Worm (Caenorhabditis elegans) whole organism, L3 larva: Measurements from ENCODE around the gene F13A7.11.
"Not testable (repeated sequence)": the region's sequence is repeated elsewhere in the genome, so short reads cannot be mapped to it uniquely, and the experiment has no call there.

Experiments
- R02D3.7 ChIP-seq: fragments of 150-350 bp; optimal IDR thresholded peaks from 2 replicates; lab custom pipeline; 2014; ENCODE audit warnings: missing biosample characterization, missing genetic modification characterization
- ZK546.5 ChIP-seq: sonication (generic microtip); optimal IDR thresholded peaks from 2 replicates; lab custom pipeline; 2017; ENCODE audit warnings: missing biosample characterization, missing genetic modification characterization
- aly-2 ChIP-seq: fragments of 150-350 bp; optimal IDR thresholded peaks from 2 replicates; lab custom pipeline; 2014; ENCODE audit warnings: missing biosample characterization, missing genetic modification characterization
- ama-1 ChIP-seq: fragments of 150-350 bp; optimal IDR thresholded peaks from 2 replicates; lab custom pipeline; 2018
- ceh-16 ChIP-seq: sonication (generic microtip); optimal IDR thresholded peaks from 2 replicates; lab custom pipeline; 2017; ENCODE audit warnings: missing biosample characterization, missing genetic modification characterization
- ceh-28 ChIP-seq: fragments of 150-350 bp; optimal IDR thresholded peaks from 2 replicates; lab custom pipeline; 2014; ENCODE audit warnings: missing biosample characterization, missing genetic modification reagents, missing genetic modification characterization
- ceh-82 ChIP-seq: fragments of 150-350 bp; optimal IDR thresholded peaks from 2 replicates; lab custom pipeline; 2014; ENCODE audit warnings: missing biosample characterization, missing genetic modification characterization
- ceh-9 ChIP-seq: sonication (generic microtip); optimal IDR thresholded peaks from 2 replicates; lab custom pipeline; 2018; ENCODE audit warnings: missing biosample characterization, missing genetic modification characterization
- egl-27 ChIP-seq: sonication (generic microtip); optimal IDR thresholded peaks from 4 replicates; lab custom pipeline; 2017; ENCODE audit warnings: missing biosample characterization, missing genetic modification reagents, missing genetic modification characterization
- elt-1 ChIP-seq: fragments of 150-350 bp; optimal IDR thresholded peaks from 2 replicates; lab custom pipeline; 2014; ENCODE audit warnings: missing biosample characterization, missing genetic modification characterization
- elt-2 ChIP-seq: sonication (generic microtip); optimal IDR thresholded peaks from 2 replicates; lab custom pipeline; 2016; ENCODE audit warnings: missing genetic modification reagents, mild to moderate bottlenecking, missing genetic modification characterization, missing compliant biosample characterization
- eor-1 ChIP-seq, 2 experiments: fragments of 150-350 bp; optimal IDR thresholded peaks; 2 replicates each; lab custom pipeline; 2014 to 2018; ENCODE audit warnings: missing biosample characterization in 2 of 2, missing genetic modification characterization in 2 of 2
- fkh-10 ChIP-seq: sonication (generic microtip); optimal IDR thresholded peaks from 2 replicates; lab custom pipeline; 2017; ENCODE audit warnings: missing biosample characterization, missing genetic modification reagents, missing genetic modification characterization
- fkh-2 ChIP-seq: fragments of 150-350 bp; optimal IDR thresholded peaks from 2 replicates; lab custom pipeline; 2014; ENCODE audit warnings: missing biosample characterization, missing genetic modification reagents, missing genetic modification characterization
- fos-1 ChIP-seq: fragments of 150-350 bp; optimal IDR thresholded peaks from 2 replicates; lab custom pipeline; 2014; ENCODE audit warnings: missing biosample characterization, missing genetic modification characterization
- hmg-11 ChIP-seq: sonication (generic microtip); optimal IDR thresholded peaks from 2 replicates; lab custom pipeline; 2016; ENCODE audit warnings: missing genetic modification characterization, missing compliant biosample characterization
- jun-1 ChIP-seq: fragments of 150-350 bp; optimal IDR thresholded peaks from 2 replicates; lab custom pipeline; 2014; ENCODE audit warnings: missing biosample characterization, missing genetic modification reagents, missing genetic modification characterization
- lin-15B ChIP-seq: fragments of 150-350 bp; optimal IDR thresholded peaks from 2 replicates; lab custom pipeline; 2014; ENCODE audit warnings: missing biosample characterization, missing genetic modification characterization
- lin-39 ChIP-seq: fragments of 150-350 bp; optimal IDR thresholded peaks from 2 replicates; lab custom pipeline; 2018; ENCODE audit warnings: missing biosample characterization, missing genetic modification reagents, missing genetic modification characterization
- lsy-12 ChIP-seq: sonication (generic microtip); optimal IDR thresholded peaks from 2 replicates; lab custom pipeline; 2016; ENCODE audit warnings: mild to moderate bottlenecking, missing genetic modification characterization, missing compliant biosample characterization
- mml-1 ChIP-seq: fragments of 150-350 bp; sonication (generic microtip); optimal IDR thresholded peaks from 3 replicates; lab custom pipeline; 2014; ENCODE audit warnings: missing biosample characterization, missing genetic modification characterization
- nfya-1 ChIP-seq: sonication (generic microtip); optimal IDR thresholded peaks from 2 replicates; lab custom pipeline; 2017; ENCODE audit warnings: missing genetic modification characterization, mild to moderate bottlenecking, missing compliant biosample characterization, antibody characterized with exemption, moderate library complexity; ENCODE audit not compliant: insufficient read depth
- nhr-11 ChIP-seq: fragments of 150-350 bp; optimal IDR thresholded peaks from 2 replicates; lab custom pipeline; 2014; ENCODE audit warnings: missing biosample characterization, missing genetic modification characterization
- nhr-12 ChIP-seq: fragments of 150-350 bp; optimal IDR thresholded peaks from 2 replicates; lab custom pipeline; 2014; ENCODE audit warnings: missing biosample characterization, missing genetic modification characterization
- nhr-237 ChIP-seq: fragments of 150-350 bp; optimal IDR thresholded peaks from 2 replicates; lab custom pipeline; 2014; ENCODE audit warnings: missing biosample characterization, missing genetic modification characterization
- nhr-25 ChIP-seq: sonication (generic microtip); optimal IDR thresholded peaks from 2 replicates; lab custom pipeline; 2017; ENCODE audit warnings: missing biosample characterization, missing genetic modification characterization
- nhr-28 ChIP-seq: fragments of 150-350 bp; optimal IDR thresholded peaks from 2 replicates; lab custom pipeline; 2014; ENCODE audit warnings: missing biosample characterization, missing genetic modification characterization
- nhr-67 ChIP-seq: fragments of 150-350 bp; optimal IDR thresholded peaks from 2 replicates; lab custom pipeline; 2014; ENCODE audit warnings: missing biosample characterization, missing genetic modification characterization
- nhr-77 ChIP-seq: fragments of 150-350 bp; optimal IDR thresholded peaks from 2 replicates; lab custom pipeline; 2014; ENCODE audit warnings: missing biosample characterization, missing genetic modification characterization
- pha-4 ChIP-seq: fragments of 150-350 bp; optimal IDR thresholded peaks from 2 replicates; lab custom pipeline; 2014; ENCODE audit warnings: missing biosample characterization, missing genetic modification reagents, missing genetic modification characterization
- pqm-1 ChIP-seq: fragments of 150-350 bp; optimal IDR thresholded peaks from 2 replicates; lab custom pipeline; 2017; ENCODE audit warnings: missing biosample characterization, missing genetic modification characterization, inconsistent platforms
- skn-1 ChIP-seq: fragments of 150-350 bp; optimal IDR thresholded peaks from 2 replicates; lab custom pipeline; 2014; ENCODE audit warnings: missing biosample characterization, missing genetic modification characterization
- snpc-4 ChIP-seq: fragments of 150-350 bp; optimal IDR thresholded peaks from 2 replicates; lab custom pipeline; 2014; ENCODE audit warnings: missing biosample characterization, missing genetic modification characterization
- tbx-2 ChIP-seq: sonication (generic microtip); optimal IDR thresholded peaks from 2 replicates; lab custom pipeline; 2016; ENCODE audit warnings: mild to moderate bottlenecking, missing genetic modification characterization, missing compliant biosample characterization
- unc-39 ChIP-seq: sonication (generic microtip); optimal IDR thresholded peaks from 4 replicates; lab custom pipeline; 2017; ENCODE audit warnings: missing biosample characterization, missing genetic modification characterization
- ztf-11 ChIP-seq: fragments of 150-350 bp; optimal IDR thresholded peaks from 2 replicates; lab custom pipeline; 2014; ENCODE audit warnings: missing biosample characterization, missing genetic modification characterization
- ztf-4 ChIP-seq: fragments of 150-350 bp; optimal IDR thresholded peaks from 2 replicates; lab custom pipeline; 2014; ENCODE audit warnings: missing biosample characterization, missing genetic modification characterization

Gene F13A7.11

ce11 chrV:16393728-16394127 is 1.4 kb downstream of the F13A7.11 start, which contains the start of gene srd-63:
TSS of gene srd-63 (minus strand) at chrV:16393828.
- TF ChIP-seq ama-1 (lab: Kevin White, UChicago) (no peak), fkh-2 (no peak), pha-4 (tag; lab: Kevin White, UChicago) (no peak), lsy-12 (tag; lab: Kevin White, UChicago) (no peak), nfya-1 (tag; lab: Kevin White, UChicago) (no peak), lin-39 (no peak), snpc-4 (tag; lab: Kevin White, UChicago) (no peak), nhr-77 (tag; lab: Kevin White, UChicago) (no peak)

DNA sequence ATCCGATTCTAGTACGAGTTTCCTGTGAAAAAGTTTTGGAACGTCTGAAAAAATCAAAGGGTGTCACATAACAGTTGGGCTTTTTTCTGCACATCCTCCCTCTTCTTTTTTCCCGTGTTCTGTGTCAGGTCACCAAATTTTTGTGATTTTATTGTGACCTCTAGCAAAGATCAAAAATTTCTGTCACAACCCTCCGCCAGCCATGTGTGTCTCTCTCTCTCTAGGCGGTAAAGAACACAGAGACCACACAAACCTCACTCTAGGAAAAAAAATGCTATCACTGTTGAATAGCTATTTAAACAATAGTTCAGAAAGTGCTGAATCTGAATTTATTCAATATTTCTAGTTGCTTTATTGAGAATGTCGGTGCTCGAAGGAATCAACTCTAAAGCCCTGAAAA is 4.4 kb downstream of the F13A7.11 start, which contains the start of gene gst-44:
Gene gst-44, plus strand, starts transcription at position 237 of the 400 bp plus-strand sequence.
- TF ChIP-seq elt-2 (tag; lab: Kevin White, UChicago) (peak; percentile 39), mml-1 (tag; lab: Kevin White, UChicago) (no peak), pqm-1 (peak; percentile 30), ztf-11 (tag; lab: Kevin White, UChicago) (no peak), fos-1 (tag; lab: Kevin White, UChicago) (no peak)
- TF ChIP-seq, all 47 proteins: peak for 2

- TF ChIP-seq nhr-11 (no peak), ztf-11 (tag; lab: Kevin White, UChicago) (no peak), fkh-10 (GFP tag; lab: Kevin White, UChicago) (no peak), snpc-4 (tag; lab: Kevin White, UChicago) (no peak), skn-1 (tag; lab: Kevin White, UChicago) (no peak), elt-1 (tag; lab: Kevin White, UChicago) (no peak), egl-27 (tag; lab: Kevin White, UChicago) (no peak), tbx-2 (tag; lab: Kevin White, UChicago) (no peak), eor-1 (tag; optimal IDR thresholded peaks at IDR 0.05; lab: Kevin White, UChicago) (no peak), ztf-4 (tag; lab: Kevin White, UChicago) (no peak), lsy-12 (tag; lab: Kevin White, UChicago) (no peak), pqm-1 (no peak), lin-39 (no peak), ceh-82 (tag; lab: Kevin White, UChicago) (no peak), aly-2 (no peak), nhr-25 (no peak), unc-39 (tag; lab: Kevin White, UChicago) (no peak), nhr-67 (tag; lab: Kevin White, UChicago) (no peak), ZK546.5 (tag; lab: Kevin White, UChicago) (no peak)
These were observed 6.8 kb downstream of the F13A7.11 start, which contains the start of gene sri-65 for ce11 chrV:16388268-16388667. TSS of gene sri-65 (minus strand) at chrV:16388368.

DNA sequence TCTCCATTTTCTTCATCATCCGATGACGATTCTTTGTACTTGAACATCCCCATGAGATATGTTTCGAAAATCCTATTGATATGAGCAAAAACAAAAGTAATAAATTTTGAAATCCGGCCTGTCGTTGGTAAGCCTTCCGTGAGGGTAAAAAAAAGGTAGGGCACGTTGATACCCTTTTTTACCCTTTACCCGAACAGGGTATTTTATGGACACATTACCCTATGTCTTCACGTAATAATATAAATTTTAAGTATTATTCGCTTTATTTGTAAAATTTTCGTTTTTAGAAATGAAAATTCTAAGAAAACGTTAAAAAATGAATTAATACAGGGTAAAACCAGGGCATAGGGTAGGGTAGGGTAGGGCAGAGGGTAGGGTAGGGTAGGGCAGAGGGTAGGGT is 11.4 kb downstream of the F13A7.11 start, which contains the start of gene F13A7.7:
Gene F13A7.7, minus strand, starts transcription at position 101 of the 400 bp plus-strand sequence.
- TF ChIP-seq skn-1, ceh-82, hmg-11 (tag; lab: Kevin White, UChicago): not testable (repeated sequence)
- TF ChIP-seq, all 47 proteins: peak for 0; not testable (repeated sequence) for 47

ce11 chrV:16382949-16383348 is 12.2 kb downstream of the F13A7.11 start:
- TF ChIP-seq hmg-11 (tag; lab: Kevin White, UChicago) = no peak
- no peak for TF ChIP-seq ceh-28
- TF ChIP-seq eor-1 (tag; optimal IDR thresholded peaks at IDR 0.05; lab: Kevin White, UChicago) = no peak
- no peak for TF ChIP-seq snpc-4 (tag; lab: Kevin White, UChicago)
- no peak for TF ChIP-seq mml-1 (tag; lab: Kevin White, UChicago)
- TF ChIP-seq nhr-25 = no peak
- no peak for TF ChIP-seq nfya-1 (tag; lab: Kevin White, UChicago)
- no peak for TF ChIP-seq ceh-9 (tag; lab: Kevin White, UChicago)
- no peak for TF ChIP-seq lin-15B (tag; lab: Kevin White, UChicago)
- no peak for TF ChIP-seq R02D3.7
- TF ChIP-seq lin-39 = no peak
- TF ChIP-seq, all 47 proteins: peak for 0

DNA sequence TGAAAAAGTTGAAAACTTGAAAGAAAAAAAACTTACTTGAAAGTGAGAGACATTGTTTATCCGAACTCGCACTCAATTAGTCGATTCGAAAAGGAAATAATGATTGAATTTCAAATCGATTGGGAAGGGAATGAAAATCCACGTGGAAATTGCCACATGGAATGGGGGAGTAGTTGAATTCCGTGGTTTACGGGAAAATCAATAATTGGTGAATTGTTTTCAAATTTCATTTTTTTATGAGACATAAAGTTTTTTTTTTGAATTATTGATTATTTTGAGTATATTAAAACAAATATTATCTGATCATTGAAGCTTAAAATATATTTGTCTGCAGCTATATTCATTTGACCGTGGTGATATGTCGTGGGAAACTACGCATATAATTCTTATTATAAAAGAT is 17.3 kb downstream of the F13A7.11 start, which contains the start of gene F13A7.1:
Gene F13A7.1, minus strand, starts transcription at position 101 of the 400 bp plus-strand sequence.
- TF ChIP-seq nhr-12 (tag; lab: Kevin White, UChicago) = no peak
- TF ChIP-seq ceh-28 = no peak
- TF ChIP-seq ZK546.5 (tag; lab: Kevin White, UChicago) = no peak
- no peak for TF ChIP-seq jun-1 (tag; lab: Kevin White, UChicago)
- no peak for TF ChIP-seq nhr-67 (tag; lab: Kevin White, UChicago)
- no peak for TF ChIP-seq nhr-237 (tag; lab: Kevin White, UChicago)
- TF ChIP-seq fkh-10 (GFP tag; lab: Kevin White, UChicago) = no peak
- TF ChIP-seq ceh-16 (tag; lab: Kevin White, UChicago) = no peak
- no peak for TF ChIP-seq skn-1 (tag; lab: Kevin White, UChicago)
- TF ChIP-seq nhr-28 = no peak
- TF ChIP-seq nhr-77 (tag; lab: Kevin White, UChicago) = no peak
- no peak for TF ChIP-seq R02D3.7
- TF ChIP-seq snpc-4 (tag; lab: Kevin White, UChicago) = no peak
- no peak for TF ChIP-seq nhr-25
- TF ChIP-seq nfya-1 (tag; lab: Kevin White, UChicago) = no peak
- no peak for TF ChIP-seq egl-27 (tag; lab: Kevin White, UChicago)
